Fruit fly (Drosophila melanogaster) whole organism, wandering third instar larva: Measurements from ENCODE around the gene Acp29AB.

Experiments
- Abd-B ChIP-seq: fragments of >200 bp; optimal IDR thresholded peaks from 2 replicates; lab custom pipeline; 2017; ENCODE audit warnings: missing biosample characterization, missing genetic modification characterization
- CG32264 ChIP-seq: fragments of 200-800 bp; sonication (Bioruptor generic); optimal IDR thresholded peaks from 2 replicates; lab custom pipeline; 2016; ENCODE audit warnings: missing biosample characterization, missing genetic modification characterization
- CG9705 ChIP-seq: fragments of 200-800 bp; sonication (Bioruptor generic); optimal IDR thresholded peaks from 2 replicates; lab custom pipeline; 2018; ENCODE audit warnings: missing biosample characterization, mild to moderate bottlenecking, missing genetic modification characterization
- CrebA ChIP-seq: fragments of 200-800 bp; sonication (Bioruptor generic); optimal IDR thresholded peaks from 2 replicates; lab custom pipeline; 2016; ENCODE audit warnings: missing biosample characterization, mild to moderate bottlenecking, missing genetic modification characterization, borderline replicate concordance
- Dfd ChIP-seq: fragments of >200 bp; optimal IDR thresholded peaks from 2 replicates; lab custom pipeline; 2017; ENCODE audit warnings: missing biosample characterization, missing genetic modification characterization
- Dif ChIP-seq: fragments of 200-275, 200-300 bp; sonication (Bioruptor generic); optimal IDR thresholded peaks from 2 replicates; lab custom pipeline; 2018; ENCODE audit warnings: missing biosample characterization, missing genetic modification characterization; ENCODE audit not compliant: partially characterized antibody
- GATAd ChIP-seq: sonication (Bioruptor generic); optimal IDR thresholded peaks from 2 replicates; lab custom pipeline; 2016; ENCODE audit warnings: missing biosample characterization, missing genetic modification characterization
- HLH106 ChIP-seq: fragments of 200-800 bp; optimal IDR thresholded peaks from 3 replicates; lab custom pipeline; 2019; ENCODE audit warnings: missing biosample characterization, mild to moderate bottlenecking, missing genetic modification characterization, moderate library complexity
- Hnf4 ChIP-seq: fragments of 200-800 bp; sonication (Bioruptor generic); optimal IDR thresholded peaks from 2 replicates; lab custom pipeline; 2016; ENCODE audit warnings: missing biosample characterization, mild to moderate bottlenecking, missing genetic modification characterization
- Hr78 ChIP-seq: fragments of >200 bp; optimal IDR thresholded peaks from 2 replicates; lab custom pipeline; 2017; ENCODE audit warnings: missing biosample characterization, missing genetic modification characterization
- Hr83 ChIP-seq: fragments of 200-300 bp; sonication (Bioruptor generic); optimal IDR thresholded peaks from 2 replicates; lab custom pipeline; 2016; ENCODE audit warnings: missing biosample characterization, mild to moderate bottlenecking, missing genetic modification characterization, moderate library complexity; ENCODE audit not compliant: poor library complexity, severe bottlenecking
- Jra ChIP-seq: sonication (Bioruptor generic); optimal IDR thresholded peaks from 2 replicates; lab custom pipeline; 2016; ENCODE audit warnings: missing biosample characterization, missing genetic modification characterization
- Mio ChIP-seq: sonication (Bioruptor generic); optimal IDR thresholded peaks from 2 replicates; lab custom pipeline; 2016; ENCODE audit warnings: missing biosample characterization, missing genetic modification characterization
- Myc ChIP-seq: fragments of >200 bp; optimal IDR thresholded peaks from 2 replicates; lab custom pipeline; 2017
- N ChIP-seq: fragments of >200 bp; optimal IDR thresholded peaks from 2 replicates; lab custom pipeline; 2018; ENCODE audit warnings: missing biosample characterization, missing external identifiers, missing genetic modification characterization
- OdsH ChIP-seq: fragments of 200-800 bp; sonication (Bioruptor generic); optimal IDR thresholded peaks from 2 replicates; lab custom pipeline; 2016; ENCODE audit warnings: missing biosample characterization, mild to moderate bottlenecking, missing genetic modification characterization
- Rel ChIP-seq, 2 experiments: fragments of 200-800 bp; sonication (Bioruptor generic) in 1 of 2; optimal IDR thresholded peaks; 2 replicates in 1 of 2; 3 replicates in 1 of 2; lab custom pipeline; 2016 to 2019; ENCODE audit warnings: mild to moderate bottlenecking in 2 of 2, missing biosample characterization in 2 of 2, missing genetic modification characterization in 2 of 2, moderate library complexity in 1 of 2
- Sp1 ChIP-seq: fragments of 200-800 bp; sonication (Bioruptor generic); optimal IDR thresholded peaks from 3 replicates; lab custom pipeline; 2019; ENCODE audit warnings: missing biosample characterization, mild to moderate bottlenecking, missing genetic modification characterization, moderate library complexity
- Vsx2 ChIP-seq: fragments of 200-300, 225-300 bp; sonication (Bioruptor generic); optimal IDR thresholded peaks from 2 replicates; lab custom pipeline; 2018; ENCODE audit warnings: missing biosample characterization, missing genetic modification characterization; ENCODE audit not compliant: partially characterized antibody
- br ChIP-seq: fragments of 200-800 bp; sonication (Bioruptor generic); optimal IDR thresholded peaks from 2 replicates; lab custom pipeline; 2016; ENCODE audit warnings: missing biosample characterization, missing genetic modification characterization
- brk ChIP-seq: fragments of 200-800 bp; sonication (Bioruptor generic); optimal IDR thresholded peaks from 2 replicates; lab custom pipeline; 2016; ENCODE audit warnings: missing biosample characterization, mild to moderate bottlenecking, missing genetic modification characterization
- dl ChIP-seq, 2 experiments: fragments of 175-275, 200-275 bp in 1 of 2; fragments of 200-275 bp in 1 of 2; sonication (Bioruptor generic); optimal IDR thresholded peaks; lab custom pipeline; 2018; ENCODE audit warnings: mild to moderate bottlenecking in 2 of 2, missing biosample characterization in 2 of 2, missing genetic modification characterization in 2 of 2, moderate library complexity in 2 of 2; ENCODE audit not compliant: partially characterized antibody in 2 of 2, insufficient read depth in 1 of 2
- dmrt93B ChIP-seq: fragments of 200-800 bp; sonication (Bioruptor generic); optimal IDR thresholded peaks from 2 replicates; lab custom pipeline; 2018; ENCODE audit warnings: missing biosample characterization, mild to moderate bottlenecking, missing genetic modification characterization
- dsf ChIP-seq: sonication (Bioruptor generic); optimal IDR thresholded peaks from 2 replicates; lab custom pipeline; 2016; ENCODE audit warnings: missing biosample characterization, missing genetic modification characterization, borderline replicate concordance
- ey ChIP-seq: fragments of 200-800 bp; sonication (Bioruptor generic); optimal IDR thresholded peaks from 2 replicates; lab custom pipeline; 2016; ENCODE audit warnings: missing biosample characterization, missing genetic modification characterization
- foxo ChIP-seq, 2 experiments: fragments of 200-800 bp; sonication (Bioruptor generic); optimal IDR thresholded peaks; 2 replicates in 1 of 2; 3 replicates in 1 of 2; lab custom pipeline; 2016 to 2017; ENCODE audit warnings: missing biosample characterization in 2 of 2, missing genetic modification characterization in 2 of 2
- fru ChIP-seq: fragments of 200-800 bp; sonication (Bioruptor generic); optimal IDR thresholded peaks from 3 replicates; lab custom pipeline; 2016; ENCODE audit warnings: missing biosample characterization, mild to moderate bottlenecking, missing genetic modification characterization
- h ChIP-seq: fragments of 200-800 bp; sonication (Bioruptor generic); optimal IDR thresholded peaks from 3 replicates; lab custom pipeline; 2016; ENCODE audit warnings: missing biosample characterization, mild to moderate bottlenecking, missing genetic modification characterization
- jim ChIP-seq: fragments of 175-275, 200-325 bp; sonication (Bioruptor generic); optimal IDR thresholded peaks from 2 replicates; lab custom pipeline; 2016; ENCODE audit warnings: missing biosample characterization, mild to moderate bottlenecking, missing genetic modification characterization
- lola ChIP-seq: fragments of >200 bp; optimal IDR thresholded peaks from 2 replicates; lab custom pipeline; 2017; ENCODE audit warnings: missing biosample characterization, missing genetic modification characterization
- pan ChIP-seq: fragments of >200 bp; optimal IDR thresholded peaks from 2 replicates; lab custom pipeline; 2017
- psq ChIP-seq: fragments of 200-800 bp; sonication (Bioruptor generic); optimal IDR thresholded peaks from 3 replicates; lab custom pipeline; 2017; ENCODE audit warnings: missing biosample characterization, mild to moderate bottlenecking, missing genetic modification characterization, moderate library complexity
- rgr ChIP-seq: fragments of 200-800 bp; sonication (Bioruptor generic); optimal IDR thresholded peaks from 3 replicates; lab custom pipeline; 2016; ENCODE audit warnings: missing biosample characterization, mild to moderate bottlenecking, missing genetic modification characterization
- sage ChIP-seq: fragments of 200-800 bp; sonication (Bioruptor generic); optimal IDR thresholded peaks from 2 replicates; lab custom pipeline; 2016; ENCODE audit warnings: missing biosample characterization, mild to moderate bottlenecking, missing genetic modification characterization
- sv ChIP-seq: fragments of 200-800 bp; sonication (Bioruptor generic); optimal IDR thresholded peaks from 3 replicates; lab custom pipeline; 2016; ENCODE audit warnings: missing biosample characterization, missing genetic modification characterization
- tai ChIP-seq: sonication (Bioruptor generic); optimal IDR thresholded peaks from 2 replicates; lab custom pipeline; 2016; ENCODE audit warnings: missing biosample characterization, missing genetic modification characterization
- usp ChIP-seq: fragments of >200 bp; optimal IDR thresholded peaks from 2 replicates; lab custom pipeline; 2017; ENCODE audit warnings: missing biosample characterization, missing genetic modification characterization
- woc ChIP-seq: sonication (Bioruptor generic); optimal IDR thresholded peaks from 2 replicates; lab custom pipeline; 2016; ENCODE audit warnings: missing biosample characterization, mild to moderate bottlenecking, missing genetic modification characterization

The Acp29AB gene

DNA sequence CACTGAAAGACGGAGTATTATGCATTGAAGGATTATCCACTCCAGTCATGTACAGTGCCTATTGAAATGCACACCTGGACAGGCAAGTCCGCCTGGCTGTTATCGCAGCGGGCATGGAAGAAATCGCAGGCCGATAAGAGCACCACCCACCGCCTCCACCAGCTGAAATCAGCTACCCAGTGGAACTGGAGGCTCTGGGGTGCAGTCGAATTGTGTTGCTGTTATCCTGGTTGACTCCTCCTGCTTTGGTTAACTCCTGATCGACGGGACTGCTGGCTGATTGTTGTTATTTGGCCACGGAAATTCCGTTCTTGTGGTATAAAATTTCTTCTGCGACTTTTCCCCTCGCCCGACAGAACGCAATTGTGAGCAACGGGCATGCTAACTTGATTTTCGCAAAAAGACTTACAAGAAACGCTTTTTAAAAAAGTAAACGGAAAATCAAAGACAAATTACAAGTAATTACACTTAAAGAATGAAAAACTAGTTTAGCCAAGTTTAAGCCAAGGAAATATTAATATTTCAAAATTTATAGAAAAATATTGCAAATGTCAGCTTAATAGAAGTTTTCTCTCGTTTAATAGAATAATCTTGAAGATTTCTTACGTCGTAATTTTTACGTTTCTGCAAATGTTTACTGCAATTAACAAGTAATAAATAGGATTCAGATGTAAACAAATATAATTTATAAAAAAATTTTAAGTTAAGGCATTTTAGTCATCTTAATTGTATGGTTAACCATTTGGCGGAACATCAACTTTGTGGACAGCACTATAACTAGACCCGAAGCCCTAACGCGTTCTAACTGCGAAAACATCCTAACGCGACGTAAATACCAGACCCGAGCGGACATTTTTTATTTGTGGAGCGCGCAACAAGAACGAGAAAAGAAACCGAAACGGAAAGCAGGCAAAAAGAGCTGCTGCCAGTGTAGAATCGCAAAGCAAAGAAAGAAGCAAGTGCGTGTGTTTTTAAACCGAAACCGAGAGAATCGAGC lies 22.2 kb upstream of the Acp29AB start, which contains the start of the genes CG13398 and Akap200:
Gene CG13398, minus strand, starts transcription at position 370 of the 997 bp plus-strand sequence.
Gene Akap200, plus strand, starts transcription at position 804 of the 997 bp plus-strand sequence.
- TF ChIP-seq Mio (GFP tag; lab: Kevin White, UChicago) (no peak), Hr78 (no peak), h (GFP tag; lab: Kevin White, UChicago) (peak; percentile 13), Sp1 (GFP tag; lab: Kevin White, UChicago) (peak; percentile 37), ey (GFP tag; lab: Kevin White, UChicago) (no peak), lola (no peak), Dif (GFP tag; lab: Kevin White, UChicago) (peak; percentile 54), dl (GFP tag; optimal IDR thresholded peaks at IDR 0.05; lab: Kevin White, UChicago; ENCODE audit: insufficient read depth in 1 of 2, partially characterized antibody in 2 of 2) (no peak), N (GFP tag; lab: Kevin White, UChicago) (no peak), Jra (GFP tag; lab: Kevin White, UChicago) (peak; percentile 33), Hnf4 (peak; percentile 15), foxo (GFP tag; optimal IDR thresholded peaks at IDR 0.05; lab: Kevin White, UChicago) (peak in 1 of 2 experiments; percentile 18), sage (no peak), Hr83 (GFP tag; lab: Kevin White, UChicago) (no peak), OdsH (GFP tag; lab: Kevin White, UChicago) (no peak), Vsx2 (peak; percentile 38), CG9705 (GFP tag; lab: Kevin White, UChicago) (no peak), Dfd (GFP tag; lab: Kevin White, UChicago) (no peak), Rel (GFP tag; optimal IDR thresholded peaks at IDR 0.05; lab: Kevin White, UChicago) (no peak), Rel (tag; optimal IDR thresholded peaks at IDR 0.05; lab: Kevin White, UChicago) (peak; percentile 29), GATAd (no peak), CrebA (GFP tag; lab: Kevin White, UChicago) (no peak), pan (lab: Kevin White, UChicago) (no peak), tai (GFP tag; lab: Kevin White, UChicago) (no peak), CG32264 (no peak), br (GFP tag; lab: Kevin White, UChicago) (no peak), Abd-B (GFP tag; lab: Kevin White, UChicago) (no peak), fru (GFP tag; lab: Kevin White, UChicago) (peak; percentile 33), rgr (GFP tag; lab: Kevin White, UChicago) (peak; percentile 6), brk (GFP tag; lab: Kevin White, UChicago) (no peak), Myc (lab: Kevin White, UChicago) (peak; percentile 52), sv (GFP tag; lab: Kevin White, UChicago) (no peak), dmrt93B (GFP tag; lab: Kevin White, UChicago) (no peak), jim (no peak), HLH106 (peak; percentile 49), woc (peak; percentile 76), usp (GFP tag; lab: Kevin White, UChicago) (no peak), psq (no peak), dsf (GFP tag; lab: Kevin White, UChicago) (no peak)
- TF ChIP-seq, all 38 proteins: peak for 13

DNA sequence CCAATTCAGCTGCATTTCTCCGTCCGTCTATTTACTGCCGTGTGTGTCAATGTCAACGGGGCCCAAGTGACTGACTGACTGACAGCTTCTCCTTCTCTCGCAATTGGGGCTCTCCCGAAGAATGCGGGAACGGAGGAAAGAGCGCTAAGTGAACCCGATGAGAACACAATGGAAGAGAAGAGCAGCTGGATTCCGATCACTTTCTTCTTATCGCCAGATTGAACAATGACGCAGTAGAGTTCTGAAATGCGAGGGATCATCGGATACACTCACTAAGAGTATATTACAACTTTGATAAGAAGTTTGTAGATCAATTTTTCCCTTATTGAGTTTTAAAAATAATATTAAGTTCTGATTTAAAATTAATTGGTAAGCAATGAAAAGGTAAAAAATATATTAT lies 18.5 kb upstream of the Acp29AB start, which contains the start of gene Naglu:
Gene Naglu, minus strand, starts transcription at position 339 of the 400 bp plus-strand sequence.
- TF ChIP-seq CG9705 (GFP tag; lab: Kevin White, UChicago) (no peak), Abd-B (GFP tag; lab: Kevin White, UChicago) (no peak), Sp1 (GFP tag; lab: Kevin White, UChicago) (peak; percentile 36), Dif (GFP tag; lab: Kevin White, UChicago) (peak; percentile 81), ey (GFP tag; lab: Kevin White, UChicago) (peak; percentile 24), HLH106 (no peak), Hr83 (GFP tag; lab: Kevin White, UChicago) (peak; percentile 64), Vsx2 (peak; percentile 65), fru (GFP tag; lab: Kevin White, UChicago) (peak; percentile 31), dl (GFP tag; optimal IDR thresholded peaks at IDR 0.05; lab: Kevin White, UChicago; ENCODE audit: insufficient read depth in 1 of 2, partially characterized antibody in 2 of 2) (peak in 1 of 2 experiments; percentile 61)
- TF ChIP-seq, all 38 proteins: peak for 7
